Fruit fly (Drosophila melanogaster) S2 (cell line): ENCODE results near the gene CG43077.

ENCODE experiments used
- CG8478 ChIP-seq: fragments of >200 bp; optimal IDR thresholded peaks from 2 replicates; lab custom pipeline; 2018
- CTCF ChIP-seq, 2 experiments: fragments of >200 bp; optimal IDR thresholded peaks; 2 replicates each; lab custom pipeline; 2018

DNA sequence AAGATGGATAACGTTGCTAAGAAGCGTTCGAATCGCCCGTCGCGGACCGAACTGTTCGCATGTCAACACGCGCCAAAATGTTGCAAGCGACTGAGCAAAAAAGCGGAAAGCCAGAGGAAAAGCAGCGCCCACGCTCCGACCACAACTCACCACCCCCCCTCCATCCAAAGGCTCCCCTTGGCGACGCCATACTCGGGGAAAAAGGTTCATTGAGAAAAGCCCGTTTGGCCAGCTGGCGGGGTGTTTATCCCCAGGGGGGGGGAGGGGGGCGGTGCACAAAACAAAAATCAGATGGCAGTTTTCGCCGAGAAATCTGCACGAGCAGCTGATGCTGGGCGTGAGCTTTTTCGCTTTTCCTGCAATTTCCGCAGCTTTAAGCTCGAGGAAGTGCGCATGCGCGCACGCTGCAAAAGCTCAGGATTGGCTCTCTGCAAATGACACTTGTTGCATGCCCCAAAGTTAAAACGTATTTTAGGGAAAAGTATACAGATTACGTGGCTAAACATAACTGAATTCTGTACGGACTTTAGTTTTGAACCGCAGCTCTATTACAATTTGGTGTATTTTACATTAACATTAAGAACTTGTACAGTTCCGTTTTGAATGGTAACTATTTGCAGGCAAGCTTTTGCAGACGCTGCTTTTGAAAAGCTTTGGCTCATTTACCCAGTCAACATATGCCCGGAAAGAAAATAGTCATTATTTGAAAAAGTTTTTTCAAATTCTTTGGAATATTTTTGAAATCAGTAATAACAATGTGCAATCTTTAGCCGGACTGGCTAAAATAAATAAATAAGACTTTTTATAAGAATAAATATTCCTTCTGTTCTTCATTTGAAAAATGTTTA, 20.4 kb downstream of the CG43077 start:
- TF ChIP-seq CG8478 (no peak), CTCF (optimal IDR thresholded peaks at IDR 0.05; lab: Kevin White, UChicago) (no peak)
